Worm (Caenorhabditis elegans) whole organism, L2 larva: ENCODE measurements around the gene C42C1.12.

Experiments
- C34F6.9 ChIP-seq: fragments of 150-350 bp; optimal IDR thresholded peaks from 2 replicates; lab custom pipeline; 2014; ENCODE audit warnings: missing biosample characterization, missing genetic modification characterization
- F13H6.1 ChIP-seq: sonication (generic microtip); optimal IDR thresholded peaks from 2 replicates; lab custom pipeline; 2016; ENCODE audit warnings: missing genetic modification characterization, missing compliant biosample characterization
- R02D3.7 ChIP-seq: fragments of 150-350 bp; optimal IDR thresholded peaks from 2 replicates; lab custom pipeline; 2014; ENCODE audit warnings: missing biosample characterization, missing genetic modification characterization
- Y55F3AM.14 ChIP-seq: fragments of 200-800 bp; sonication (Bioruptor generic); optimal IDR thresholded peaks from 2 replicates; lab custom pipeline; 2018; ENCODE audit warnings: mild to moderate bottlenecking, missing genetic modification characterization, missing compliant biosample characterization
- ZK546.5 ChIP-seq: sonication (generic microtip); optimal IDR thresholded peaks from 2 replicates; lab custom pipeline; 2017; ENCODE audit warnings: missing biosample characterization, missing genetic modification characterization
- alr-1 ChIP-seq: fragments of 150-350 bp; optimal IDR thresholded peaks from 2 replicates; lab custom pipeline; 2014; ENCODE audit warnings: missing biosample characterization, missing genetic modification characterization
- ama-1 ChIP-seq: fragments of 150-350 bp; optimal IDR thresholded peaks from 2 replicates; lab custom pipeline; 2018; ENCODE audit warnings: inconsistent platforms
- ceh-16 ChIP-seq: fragments of 150-350 bp; optimal IDR thresholded peaks from 2 replicates; lab custom pipeline; 2014; ENCODE audit warnings: missing biosample characterization, missing genetic modification characterization
- ceh-82 ChIP-seq: fragments of 150-350 bp; optimal IDR thresholded peaks from 2 replicates; lab custom pipeline; 2014; ENCODE audit warnings: missing biosample characterization, missing genetic modification characterization
- dmd-4 ChIP-seq: sonication (generic microtip); optimal IDR thresholded peaks from 2 replicates; lab custom pipeline; 2017; ENCODE audit warnings: missing biosample characterization, missing genetic modification characterization
- egl-27 ChIP-seq: sonication (generic microtip); optimal IDR thresholded peaks from 3 replicates; lab custom pipeline; 2017; ENCODE audit warnings: missing biosample characterization, missing genetic modification reagents, missing genetic modification characterization
- elt-3 ChIP-seq: sonication (generic microtip); optimal IDR thresholded peaks from 2 replicates; lab custom pipeline; 2017; ENCODE audit warnings: missing biosample characterization, missing genetic modification characterization
- fos-1 ChIP-seq: fragments of 150-350 bp; optimal IDR thresholded peaks from 2 replicates; lab custom pipeline; 2014; ENCODE audit warnings: missing biosample characterization, missing genetic modification characterization
- gmeb-1 ChIP-seq: fragments of 150-350 bp; optimal IDR thresholded peaks from 2 replicates; lab custom pipeline; 2014; ENCODE audit warnings: missing biosample characterization, missing genetic modification characterization
- lin-13 ChIP-seq: fragments of 150-350 bp; optimal IDR thresholded peaks from 2 replicates; lab custom pipeline; 2014; ENCODE audit warnings: missing biosample characterization, missing genetic modification reagents, missing genetic modification characterization
- lin-39 ChIP-seq: fragments of 150-350 bp; optimal IDR thresholded peaks from 2 replicates; lab custom pipeline; 2014; ENCODE audit warnings: missing biosample characterization, missing genetic modification reagents, missing genetic modification characterization
- mab-5 ChIP-seq: fragments of 150-350 bp; optimal IDR thresholded peaks from 2 replicates; lab custom pipeline; 2014; ENCODE audit warnings: missing biosample characterization, missing genetic modification characterization
- mbf-1 ChIP-seq: sonication (generic microtip); optimal IDR thresholded peaks from 2 replicates; lab custom pipeline; 2017; ENCODE audit warnings: missing biosample characterization, missing genetic modification characterization
- mdl-1 ChIP-seq, 2 experiments: fragments of 150-350 bp in 1 of 2; sonication (generic microtip) in 1 of 2; optimal IDR thresholded peaks; 2 replicates each; lab custom pipeline; 2017; ENCODE audit warnings: missing biosample characterization in 2 of 2, missing genetic modification characterization in 2 of 2
- nhr-11 ChIP-seq: fragments of 150-350 bp; optimal IDR thresholded peaks from 2 replicates; lab custom pipeline; 2014; ENCODE audit warnings: missing biosample characterization, missing genetic modification characterization
- nhr-12 ChIP-seq: fragments of 150-350 bp; optimal IDR thresholded peaks from 2 replicates; lab custom pipeline; 2014; ENCODE audit warnings: missing biosample characterization, missing genetic modification characterization
- nhr-129 ChIP-seq: fragments of 150-350 bp; optimal IDR thresholded peaks from 2 replicates; lab custom pipeline; 2014; ENCODE audit warnings: missing biosample characterization, missing genetic modification characterization
- nhr-21 ChIP-seq: fragments of 150-350 bp; optimal IDR thresholded peaks from 2 replicates; lab custom pipeline; 2014; ENCODE audit warnings: missing biosample characterization, missing genetic modification characterization
- nhr-23 ChIP-seq: fragments of 150-350 bp; optimal IDR thresholded peaks from 2 replicates; lab custom pipeline; 2014; ENCODE audit warnings: missing biosample characterization, missing genetic modification reagents, missing genetic modification characterization
- nhr-237 ChIP-seq: fragments of 150-350 bp; optimal IDR thresholded peaks from 2 replicates; lab custom pipeline; 2014; ENCODE audit warnings: missing biosample characterization, missing genetic modification characterization
- nhr-6 ChIP-seq: fragments of 150-350 bp; optimal IDR thresholded peaks from 2 replicates; lab custom pipeline; 2014; ENCODE audit warnings: missing biosample characterization, missing genetic modification characterization
- nhr-77 ChIP-seq: fragments of 150-350 bp; optimal IDR thresholded peaks from 2 replicates; lab custom pipeline; 2014; ENCODE audit warnings: missing biosample characterization, missing genetic modification characterization
- peb-1 ChIP-seq: fragments of 150-350 bp; optimal IDR thresholded peaks from 2 replicates; lab custom pipeline; 2014; ENCODE audit warnings: missing biosample characterization, missing genetic modification characterization
- skn-1 ChIP-seq: sonication (generic microtip); optimal IDR thresholded peaks from 2 replicates; lab custom pipeline; 2017; ENCODE audit warnings: missing biosample characterization, missing genetic modification characterization
- sma-3 ChIP-seq: sonication (generic microtip); optimal IDR thresholded peaks from 2 replicates; lab custom pipeline; 2016; ENCODE audit warnings: missing genetic modification reagents, missing genetic modification characterization, missing compliant biosample characterization
- sma-9 ChIP-seq, 2 experiments: fragments of 150-350 bp in 1 of 2; sonication (generic microtip) in 1 of 2; optimal IDR thresholded peaks; 2 replicates each; lab custom pipeline; 2014 to 2016; ENCODE audit warnings: missing genetic modification characterization in 2 of 2, mild to moderate bottlenecking in 1 of 2, missing biosample characterization in 1 of 2, missing compliant biosample characterization in 1 of 2, missing genetic modification reagents in 1 of 2, moderate library complexity in 1 of 2
- snpc-4 ChIP-seq: fragments of 150-350 bp; optimal IDR thresholded peaks from 2 replicates; lab custom pipeline; 2014; ENCODE audit warnings: missing biosample characterization, missing genetic modification characterization
- unc-55 ChIP-seq: fragments of 150-350 bp; sonication (generic microtip); optimal IDR thresholded peaks from 3 replicates; lab custom pipeline; 2014; ENCODE audit warnings: missing biosample characterization, missing genetic modification reagents, missing genetic modification characterization
- unc-62 ChIP-seq: fragments of 150-350 bp; optimal IDR thresholded peaks from 2 replicates; lab custom pipeline; 2014; ENCODE audit warnings: missing biosample characterization, missing genetic modification reagents, missing genetic modification characterization

C42C1.12 gene

DNA sequence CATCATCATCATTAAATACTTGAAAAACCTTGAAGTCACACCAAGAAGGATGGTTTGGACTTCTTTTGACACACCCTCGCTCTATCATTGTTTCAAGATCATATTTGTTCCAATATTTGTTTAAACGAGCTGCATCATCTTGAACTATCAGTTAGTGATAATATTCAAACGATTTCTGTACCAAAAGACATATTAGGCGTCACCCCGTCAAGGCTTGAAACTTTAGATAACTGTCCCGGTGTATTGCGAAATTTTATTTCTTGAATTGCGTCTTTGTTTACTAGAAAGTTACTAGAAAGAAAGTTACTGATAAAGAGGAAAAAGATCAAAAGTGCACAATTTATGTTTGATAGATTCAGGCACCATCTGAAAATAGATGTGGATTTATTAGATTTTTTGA, 23.9 kb upstream of the C42C1.12 start:
- TF ChIP-seq sma-9 (GFP tag; optimal IDR thresholded peaks at IDR 0.05; lab: Kevin White, UChicago) (peak; percentile 40), sma-9 (tag; optimal IDR thresholded peaks at IDR 0.05; lab: Kevin White, UChicago) (no peak), lin-13 (GFP tag; lab: Kevin White, UChicago) (no peak), fos-1 (tag; lab: Kevin White, UChicago) (peak; percentile 89)
- TF ChIP-seq, all 48 proteins: peak for 2

DNA sequence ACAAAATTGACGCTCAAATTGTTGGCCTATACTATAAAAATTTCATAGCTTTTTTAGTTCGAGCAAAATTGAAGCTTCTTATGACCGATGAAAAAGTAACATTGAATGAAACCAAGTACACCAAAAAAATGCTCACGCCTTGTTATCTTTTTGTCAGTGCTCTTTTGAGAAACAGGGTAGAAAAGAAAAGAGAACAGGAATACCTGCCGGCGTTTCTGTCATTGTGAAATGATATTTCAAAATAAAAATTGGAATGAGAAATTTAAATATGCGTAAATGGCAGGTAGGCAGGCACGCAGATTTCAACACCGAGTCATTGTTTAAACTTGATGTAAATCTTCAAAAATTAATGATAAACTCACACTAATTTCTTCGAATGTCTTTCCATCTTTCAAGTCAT, 22.7 kb upstream of the C42C1.12 start:
- TF ChIP-seq sma-9 (GFP tag; optimal IDR thresholded peaks at IDR 0.05; lab: Kevin White, UChicago) = no peak
- no peak for TF ChIP-seq sma-9 (tag; optimal IDR thresholded peaks at IDR 0.05; lab: Kevin White, UChicago)
- TF ChIP-seq lin-13 (GFP tag; lab: Kevin White, UChicago) = no peak
- no peak for TF ChIP-seq ama-1
- no peak for TF ChIP-seq snpc-4 (tag; lab: Kevin White, UChicago)
- TF ChIP-seq nhr-6 (tag; lab: Kevin White, UChicago) = no peak
- TF ChIP-seq C34F6.9 = no peak
- TF ChIP-seq F13H6.1 (tag; lab: Kevin White, UChicago) = no peak
- TF ChIP-seq lin-39 (tag; lab: Kevin White, UChicago) = no peak
- TF ChIP-seq alr-1 (tag; lab: Kevin White, UChicago) = no peak
- TF ChIP-seq nhr-129 = no peak

DNA sequence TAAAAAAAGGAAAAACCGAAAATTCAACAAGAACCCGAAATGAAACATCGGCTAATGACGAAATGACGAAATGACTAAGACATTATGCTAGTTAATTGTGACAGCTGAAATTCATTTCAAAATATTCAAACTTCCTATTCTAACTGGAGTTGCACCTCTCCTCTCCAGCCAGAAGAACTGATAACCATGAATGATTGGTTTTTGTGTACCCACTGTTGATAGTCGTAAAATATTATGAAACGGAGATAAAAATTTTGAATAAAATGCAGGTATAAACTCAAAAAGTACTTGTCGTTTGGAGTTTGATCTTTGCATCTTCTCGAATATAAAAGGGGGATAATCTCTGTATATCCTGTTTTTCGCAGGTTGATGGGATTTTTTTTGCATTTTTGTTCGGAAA, 20.9 kb upstream of the C42C1.12 start:
- TF ChIP-seq fos-1 (tag; lab: Kevin White, UChicago) (peak; percentile 60), nhr-12 (tag; lab: Kevin White, UChicago) (no peak), R02D3.7 (tag; lab: Kevin White, UChicago) (no peak)

DNA sequence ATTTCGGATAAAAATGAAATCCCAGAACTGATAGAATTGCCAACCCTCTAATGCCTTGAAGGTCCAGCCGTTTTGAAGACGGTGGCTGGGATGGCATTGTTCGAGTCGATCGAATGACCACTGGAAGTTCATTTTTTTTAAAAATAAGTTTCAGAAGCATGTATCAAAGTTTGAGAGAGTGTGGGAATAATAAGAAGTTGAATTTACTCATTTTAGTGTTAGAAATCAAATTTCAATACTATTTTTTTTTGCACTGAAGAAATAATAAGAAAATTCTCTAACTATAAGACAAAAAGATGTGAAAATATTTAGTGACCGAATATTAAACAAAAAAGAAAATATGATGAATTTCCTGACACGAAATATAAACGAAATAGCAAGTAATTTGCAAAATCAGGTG, 19.2 kb upstream of the C42C1.12 start, which contains the start of gene oac-59:
oac-59 (minus strand) TSS at position 101 of the 400 bp plus-strand sequence.
- TF ChIP-seq unc-55 (GFP tag; lab: Kevin White, UChicago) (no peak), nhr-11 (tag; lab: Kevin White, UChicago) (no peak), ceh-82 (tag; lab: Kevin White, UChicago) (no peak), nhr-77 (tag; lab: Kevin White, UChicago) (no peak), Y55F3AM.14 (GFP tag; lab: Kevin White, UChicago) (no peak), peb-1 (tag; lab: Kevin White, UChicago) (no peak), nhr-6 (tag; lab: Kevin White, UChicago) (no peak), nhr-237 (tag; lab: Kevin White, UChicago) (no peak), gmeb-1 (no peak), nhr-129 (no peak), unc-62 (GFP tag; lab: Kevin White, UChicago) (no peak), snpc-4 (tag; lab: Kevin White, UChicago) (no peak), sma-9 (GFP tag; optimal IDR thresholded peaks at IDR 0.05; lab: Kevin White, UChicago) (no peak), sma-9 (tag; optimal IDR thresholded peaks at IDR 0.05; lab: Kevin White, UChicago) (no peak), dmd-4 (tag; lab: Kevin White, UChicago) (no peak), egl-27 (tag; lab: Kevin White, UChicago) (no peak), F13H6.1 (tag; lab: Kevin White, UChicago) (no peak), ceh-16 (tag; lab: Kevin White, UChicago) (no peak), mdl-1 (tag; optimal IDR thresholded peaks at IDR 0.05; lab: Kevin White, UChicago) (no peak)

DNA sequence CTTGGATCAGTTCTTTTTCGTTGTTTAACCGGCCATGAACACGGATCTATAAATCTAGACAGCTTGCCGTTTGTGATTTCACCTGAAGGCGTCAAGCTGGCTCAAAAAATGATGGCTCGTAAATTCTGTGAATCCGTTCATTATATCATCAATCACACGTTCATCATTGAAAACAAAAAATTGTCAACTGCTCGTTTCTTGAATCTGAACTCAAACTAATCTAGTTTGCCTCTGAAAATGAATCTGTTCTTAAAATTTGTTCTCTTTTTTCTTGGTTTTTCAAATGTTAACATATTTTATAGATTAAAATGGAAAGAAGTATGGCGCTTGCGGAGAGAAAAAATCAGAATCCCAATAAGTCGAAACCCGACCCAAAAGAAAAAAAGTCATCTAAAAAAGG, 8.7 kb upstream of the C42C1.12 start, which contains the start of gene C42C1.8:
C42C1.8 (plus strand) TSS at position 301 of the 400 bp plus-strand sequence.
- no peak for TF ChIP-seq R02D3.7 (tag; lab: Kevin White, UChicago)
- TF ChIP-seq ceh-82 (tag; lab: Kevin White, UChicago) = no peak
- no peak for TF ChIP-seq elt-3 (tag; lab: Kevin White, UChicago)
- no peak for TF ChIP-seq fos-1 (tag; lab: Kevin White, UChicago)
- no peak for TF ChIP-seq sma-9 (GFP tag; optimal IDR thresholded peaks at IDR 0.05; lab: Kevin White, UChicago)
- no peak for TF ChIP-seq sma-9 (tag; optimal IDR thresholded peaks at IDR 0.05; lab: Kevin White, UChicago)
- TF ChIP-seq, all 48 proteins: peak for 0

DNA sequence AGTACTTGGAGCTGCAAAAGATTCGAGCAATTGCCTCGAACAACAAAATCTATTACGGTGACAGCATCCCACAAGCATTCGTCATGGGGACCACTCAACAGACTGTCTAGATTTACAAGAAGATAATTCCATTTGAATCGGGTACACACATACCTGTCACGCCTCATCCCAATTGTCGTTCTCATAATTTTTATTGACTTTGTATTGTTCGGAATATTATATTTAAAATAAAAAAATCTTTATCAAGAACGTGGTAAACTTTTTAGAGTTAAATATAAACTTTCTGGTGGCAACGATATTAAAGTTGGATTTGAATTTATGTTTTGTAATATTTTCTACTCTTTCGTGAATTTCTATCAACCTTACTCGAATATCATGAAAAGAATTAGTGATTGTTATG, 7.1 kb upstream of the C42C1.12 start, which contains the start of gene C42C1.9:
C42C1.9 (plus strand) TSS at position 301 of the 400 bp plus-strand sequence.
- no peak for TF ChIP-seq nhr-6 (tag; lab: Kevin White, UChicago)
- no peak for TF ChIP-seq ceh-16 (tag; lab: Kevin White, UChicago)
- no peak for TF ChIP-seq nhr-12 (tag; lab: Kevin White, UChicago)
- no peak for TF ChIP-seq nhr-21 (tag; lab: Kevin White, UChicago)
- no peak for TF ChIP-seq elt-3 (tag; lab: Kevin White, UChicago)
- no peak for TF ChIP-seq R02D3.7 (tag; lab: Kevin White, UChicago)
- TF ChIP-seq skn-1 (tag; lab: Kevin White, UChicago) = no peak
- TF ChIP-seq sma-3 (GFP tag; lab: Kevin White, UChicago) = no peak
- no peak for TF ChIP-seq peb-1 (tag; lab: Kevin White, UChicago)
- no peak for TF ChIP-seq mbf-1 (tag; lab: Kevin White, UChicago)
- TF ChIP-seq alr-1 (tag; lab: Kevin White, UChicago) = no peak
- TF ChIP-seq ZK546.5 (tag; lab: Kevin White, UChicago) = no peak
- no peak for TF ChIP-seq nhr-23 (tag; lab: Kevin White, UChicago)
- no peak for TF ChIP-seq egl-27 (tag; lab: Kevin White, UChicago)
- no peak for TF ChIP-seq mab-5
- TF ChIP-seq sma-9 (GFP tag; optimal IDR thresholded peaks at IDR 0.05; lab: Kevin White, UChicago) = no peak
- TF ChIP-seq sma-9 (tag; optimal IDR thresholded peaks at IDR 0.05; lab: Kevin White, UChicago) = no peak
- TF ChIP-seq, all 48 proteins: peak for 0
